Worm (Caenorhabditis elegans) whole organism, L2 larva: Measurements from ENCODE around the gene Y50D7A.10.

ENCODE experiments used
- F13H6.1 ChIP-seq: sonication (generic microtip); optimal IDR thresholded peaks from 2 replicates; lab custom pipeline; 2016; ENCODE audit warnings: missing genetic modification characterization, missing compliant biosample characterization
- ama-1 ChIP-seq: fragments of 150-350 bp; optimal IDR thresholded peaks from 2 replicates; lab custom pipeline; 2018; ENCODE audit warnings: inconsistent platforms
- ceh-82 ChIP-seq: fragments of 150-350 bp; optimal IDR thresholded peaks from 2 replicates; lab custom pipeline; 2014; ENCODE audit warnings: missing biosample characterization, missing genetic modification characterization
- elt-3 ChIP-seq: sonication (generic microtip); optimal IDR thresholded peaks from 2 replicates; lab custom pipeline; 2017; ENCODE audit warnings: missing biosample characterization, missing genetic modification characterization
- lin-13 ChIP-seq: fragments of 150-350 bp; optimal IDR thresholded peaks from 2 replicates; lab custom pipeline; 2014; ENCODE audit warnings: missing biosample characterization, missing genetic modification reagents, missing genetic modification characterization
- lin-39 ChIP-seq: fragments of 150-350 bp; optimal IDR thresholded peaks from 2 replicates; lab custom pipeline; 2014; ENCODE audit warnings: missing biosample characterization, missing genetic modification reagents, missing genetic modification characterization
- nhr-11 ChIP-seq: fragments of 150-350 bp; optimal IDR thresholded peaks from 2 replicates; lab custom pipeline; 2014; ENCODE audit warnings: missing biosample characterization, missing genetic modification characterization
- nhr-12 ChIP-seq: fragments of 150-350 bp; optimal IDR thresholded peaks from 2 replicates; lab custom pipeline; 2014; ENCODE audit warnings: missing biosample characterization, missing genetic modification characterization
- nhr-23 ChIP-seq: fragments of 150-350 bp; optimal IDR thresholded peaks from 2 replicates; lab custom pipeline; 2014; ENCODE audit warnings: missing biosample characterization, missing genetic modification reagents, missing genetic modification characterization
- nhr-237 ChIP-seq: fragments of 150-350 bp; optimal IDR thresholded peaks from 2 replicates; lab custom pipeline; 2014; ENCODE audit warnings: missing biosample characterization, missing genetic modification characterization
- unc-39 ChIP-seq: fragments of 150-350 bp; optimal IDR thresholded peaks from 2 replicates; lab custom pipeline; 2014; ENCODE audit warnings: missing biosample characterization, missing genetic modification characterization

DNA sequence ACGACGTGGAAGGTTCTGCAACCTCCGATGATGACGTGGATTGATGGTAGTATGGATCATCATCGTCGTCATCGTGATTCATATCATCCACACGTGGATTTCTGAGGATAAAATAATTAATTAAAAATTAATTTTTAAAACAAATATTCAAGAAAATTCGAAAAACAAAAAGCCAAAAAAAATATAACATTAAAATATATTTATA is 27.8 kb downstream of the Y50D7A.10 start, which contains the start of gene Y50D7A.8:
- no peak for TF ChIP-seq lin-13
- TF ChIP-seq nhr-11, result no peak
- no peak for TF ChIP-seq ceh-82 (tag; lab: Kevin White, UChicago)
- no peak for TF ChIP-seq lin-39 (tag; lab: Kevin White, UChicago)
- no peak for TF ChIP-seq nhr-23 (tag; lab: Kevin White, UChicago)
- TF ChIP-seq nhr-12, result no peak
- no peak for TF ChIP-seq ama-1 (lab: Kevin White, UChicago)
- TF ChIP-seq nhr-237 (tag; lab: Kevin White, UChicago), result no peak
- no peak for TF ChIP-seq elt-3 (tag; lab: Kevin White, UChicago)
- no peak for TF ChIP-seq unc-39 (tag; lab: Kevin White, UChicago)
- TF ChIP-seq F13H6.1 (tag; lab: Kevin White, UChicago), result no peak
